Worm (Caenorhabditis elegans) whole organism, midembryonic: ENCODE results near the gene srh-247.

Source experiments
- flt-1 ChIP-seq: fragments of 200-800 bp; sonication (Bioruptor generic); IDR thresholded peaks from 2 replicates; pipeline ENCODE4 v1.3.6; 2022; ENCODE audit warnings: missing genetic modification characterization, missing compliant biosample characterization
- klf-2 ChIP-seq: fragments of 200-800 bp; sonication (Bioruptor generic); conservative IDR thresholded peaks from 2 replicates; pipeline ENCODE4 v1.3.6; 2022; ENCODE audit warnings: missing genetic modification reagents, missing genetic modification characterization, missing compliant biosample characterization
- med-1 ChIP-seq: sonication (generic microtip); optimal IDR thresholded peaks from 2 replicates; lab custom pipeline; 2017; ENCODE audit warnings: missing genetic modification characterization, mild to moderate bottlenecking, missing compliant biosample characterization, antibody characterized with exemption, missing genetic modification reagents; ENCODE audit not compliant: insufficient read depth
- ref-1 ChIP-seq: fragments of 200-800 bp; sonication (Bioruptor generic); conservative IDR thresholded peaks from 2 replicates; pipeline ENCODE4 v1.3.6; 2022; ENCODE audit warnings: missing genetic modification reagents, missing genetic modification characterization, missing compliant biosample characterization
- tab-1 ChIP-seq: fragments of 200-800 bp; sonication (Bioruptor generic); IDR thresholded peaks from 2 replicates; pipeline ENCODE4 v1.3.6; 2022; ENCODE audit warnings: missing genetic modification characterization, missing compliant biosample characterization

DNA sequence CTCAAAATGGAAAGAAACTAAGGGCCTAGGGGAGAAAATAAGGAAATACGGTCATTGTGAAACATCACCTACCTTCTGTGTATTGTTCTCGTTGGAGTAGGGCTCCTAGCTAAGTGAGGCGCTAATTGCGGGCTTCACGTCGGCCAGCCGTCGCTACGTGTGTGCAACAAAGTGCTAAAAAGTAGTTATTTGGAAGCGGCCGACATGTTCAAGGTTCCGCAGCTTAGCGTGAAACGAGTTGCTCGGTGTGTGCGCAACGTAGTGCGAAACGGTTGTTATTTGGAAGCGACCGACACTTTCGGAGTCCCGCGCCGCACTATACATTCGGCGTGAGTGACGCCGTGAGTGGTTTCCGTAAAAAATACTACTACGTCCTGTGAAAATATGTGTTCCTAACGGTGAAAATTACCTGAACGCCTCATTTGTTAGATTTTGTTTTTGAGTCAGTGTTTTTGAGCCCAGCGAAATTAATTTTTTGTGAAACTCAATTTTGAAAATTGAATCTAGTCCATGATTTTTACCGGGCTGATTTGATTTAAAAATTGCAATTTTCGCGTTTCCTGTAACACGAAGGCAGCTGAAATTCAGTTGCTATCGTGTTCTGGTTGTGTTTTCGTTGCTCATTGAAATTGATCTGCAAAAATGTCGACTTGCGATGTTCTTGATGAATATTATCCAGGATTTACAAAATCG, 37.5 kb upstream of the srh-247 start, which contains the start of gene srw-129:
- TF ChIP-seq flt-1 (GFP tag; lab: Robert Waterston, UW) (no peak), tab-1 (GFP tag; lab: Robert Waterston, UW) (no peak), klf-2 (GFP tag; lab: Robert Waterston, UW) (no peak), ref-1 (GFP tag; lab: Robert Waterston, UW) (no peak), med-1 (GFP tag; lab: Kevin White, UChicago) (no peak)
